In genomic region chr3R:31776583-31777362, dm6 we compare ENCODE assay signal across 5 fruit fly cellular contexts.
A peak's percentile ranks its signal among the peaks of the same experiment; 100 is the strongest.
TF ChIP-seq lines count a peak whose summit lies in the region.

CG2126 (minus strand) TSS chr3R:31776652.
faf (plus strand) TSS chr3R:31777020.

- TF ChIP-seq CTCF in whole organism, embryonic (GFP tag; optimal IDR thresholded peaks at IDR 0.05; lab: Kevin White, UChicago) = no peak

TF ChIP-seq in whole organism, adult, 20 proteins besides CTCF, POLR2A, EP300 and RAD21 (continues in another document):
- TF ChIP-seq CG5204 (GFP tag; optimal IDR thresholded peaks at IDR 0.05; lab: Kevin White, UChicago) (no peak), pad (GFP tag; optimal IDR thresholded peaks at IDR 0.05; lab: Kevin White, UChicago) (peak; percentile 50), tj (GFP tag; optimal IDR thresholded peaks at IDR 0.05; lab: Kevin White, UChicago) (peak; percentile 47), bab1 (GFP tag; optimal IDR thresholded peaks at IDR 0.05; lab: Kevin White, UChicago) (peak; percentile 77), CG12768 (GFP tag; optimal IDR thresholded peaks at IDR 0.05; lab: Kevin White, UChicago) (peak; percentile 64), CG7101 (tag; optimal IDR thresholded peaks at IDR 0.05; lab: Kevin White, UChicago) (peak; percentile 83), CG1620 (GFP tag; optimal IDR thresholded peaks at IDR 0.05; lab: Kevin White, UChicago) (peak; percentile 72), CG11617 (GFP tag; optimal IDR thresholded peaks at IDR 0.05; lab: Kevin White, UChicago) (peak; percentile 83), CG14711 (tag; optimal IDR thresholded peaks at IDR 0.05; lab: Kevin White, UChicago) (peak; percentile 99), CG7045 (GFP tag; optimal IDR thresholded peaks at IDR 0.05; lab: Kevin White, UChicago) (peak; percentile 76), toe (GFP tag; optimal IDR thresholded peaks at IDR 0.05; lab: Kevin White, UChicago) (no peak), ovo (GFP tag; optimal IDR thresholded peaks at IDR 0.05; lab: Kevin White, UChicago) (peak; percentile 48), CG33017 (tag; optimal IDR thresholded peaks at IDR 0.05; lab: Kevin White, UChicago) (peak; percentile 76), kay (GFP tag; lab: Kevin White, UChicago; ENCODE audit: borderline replicate concordance) (no peak), Clk (GFP tag; optimal IDR thresholded peaks at IDR 0.05; lab: Kevin White, UChicago) (peak; percentile 54), Hr96 (GFP tag; optimal IDR thresholded peaks at IDR 0.05; lab: Kevin White, UChicago) (no peak), Crg-1 (GFP tag; optimal IDR thresholded peaks at IDR 0.05; lab: Kevin White, UChicago) (peak; percentile 66), Mnt (GFP tag; optimal IDR thresholded peaks at IDR 0.05; lab: Kevin White, UChicago) (peak; percentile 60)

TF ChIP-seq in whole organism, embryonic, 481 proteins besides CTCF, POLR2A, EP300 and RAD21 (continues in another document):
- peak; percentile 46; the same call in 1 of the 3 replicates for TF ChIP-seq CG16813 (GFP tag; IDR thresholded peaks at IDR 0.05; lab: Robert Waterston, UW; ENCODE audit: partially characterized antibody)
- peak; percentile 56; the same call in 2 of the 3 replicates for TF ChIP-seq CG2889 (GFP tag; IDR thresholded peaks at IDR 0.05; lab: Robert Waterston, UW)
- no peak for TF ChIP-seq CG16779 (GFP tag; IDR thresholded peaks at IDR 0.05; lab: Robert Waterston, UW)
- TF ChIP-seq nerfin-2 (GFP tag; IDR thresholded peaks at IDR 0.05; lab: Robert Waterston, UW; ENCODE audit: partially characterized antibody) = no peak; the same call in 1 of the 2 replicates
- TF ChIP-seq slbo (GFP tag; IDR thresholded peaks at IDR 0.05; lab: Robert Waterston, UW) = peak; percentile 86
- TF ChIP-seq otp (GFP tag; IDR thresholded peaks at IDR 0.05; lab: Robert Waterston, UW) = 0 out of 3 replicates have a peak, but pooled peaks have one; percentile 44
- peak; percentile 30 for TF ChIP-seq CG9797 (GFP tag; optimal IDR thresholded peaks at IDR 0.05; lab: Kevin White, UChicago)
- TF ChIP-seq Fer2 (tag; optimal IDR thresholded peaks at IDR 0.05; lab: Kevin White, UChicago) = peak; percentile 80
- no peak for TF ChIP-seq sc (optimal IDR thresholded peaks at IDR 0.05; lab: Kevin White, UChicago)
- peak; percentile 36 for TF ChIP-seq sc (GFP tag; optimal IDR thresholded peaks at IDR 0.05; lab: Kevin White, UChicago)
- TF ChIP-seq ci (GFP tag; IDR thresholded peaks at IDR 0.05; lab: Robert Waterston, UW) = peak; percentile 84
- TF ChIP-seq CG3847 (GFP tag; IDR thresholded peaks at IDR 0.05; lab: Robert Waterston, UW) = peak; percentile 71
- TF ChIP-seq CG1647 (GFP tag; optimal IDR thresholded peaks at IDR 0.05; lab: Kevin White, UChicago) = peak; percentile 6
- TF ChIP-seq ac (GFP tag; optimal IDR thresholded peaks at IDR 0.05; lab: Kevin White, UChicago) = no peak
- TF ChIP-seq CG6272 (GFP tag; IDR thresholded peaks at IDR 0.05; lab: Robert Waterston, UW) = peak; percentile 66; the same call in 1 of the 2 replicates
- peak; percentile 56 for TF ChIP-seq CG6683 (GFP tag; optimal IDR thresholded peaks at IDR 0.05; lab: Kevin White, UChicago)
- peak; percentile 31; the same call in 1 of the 2 replicates for TF ChIP-seq inv (GFP tag; IDR thresholded peaks at IDR 0.05; lab: Robert Waterston, UW; ENCODE audit: partially characterized antibody)

TF ChIP-seq in whole organism, prepupa, 60 proteins besides CTCF, POLR2A, EP300 and RAD21 (continues in another document):
- TF ChIP-seq Hr39 (GFP tag; optimal IDR thresholded peaks at IDR 0.05; lab: Kevin White, UChicago) = no peak
- TF ChIP-seq OdsH (GFP tag; optimal IDR thresholded peaks at IDR 0.05; lab: Kevin White, UChicago) = no peak
- peak; percentile 64 for TF ChIP-seq net (GFP tag; optimal IDR thresholded peaks at IDR 0.05; lab: Kevin White, UChicago)
- TF ChIP-seq vri (GFP tag; optimal IDR thresholded peaks at IDR 0.05; lab: Kevin White, UChicago) = peak; percentile 5
- no peak for TF ChIP-seq Sox102F (GFP tag; optimal IDR thresholded peaks at IDR 0.05; lab: Kevin White, UChicago)
- TF ChIP-seq CG1621 (tag; optimal IDR thresholded peaks at IDR 0.05; lab: Kevin White, UChicago) = no peak
- no peak for TF ChIP-seq dsx (GFP tag; optimal IDR thresholded peaks at IDR 0.05; lab: Kevin White, UChicago; ENCODE audit: poor library complexity, severe bottlenecking)
- no peak for TF ChIP-seq CG11902 (GFP tag; optimal IDR thresholded peaks at IDR 0.05; lab: Kevin White, UChicago)
- no peak for TF ChIP-seq dac (GFP tag; optimal IDR thresholded peaks at IDR 0.05; lab: Kevin White, UChicago)
- TF ChIP-seq eg (GFP tag; IDR thresholded peaks at IDR 0.05; lab: Robert Waterston, UW) = peak; percentile 75
- no peak for TF ChIP-seq cyc (GFP tag; optimal IDR thresholded peaks at IDR 0.05; lab: Kevin White, UChicago)
- no peak for TF ChIP-seq Eip75B (GFP tag; optimal IDR thresholded peaks at IDR 0.05; lab: Kevin White, UChicago)
- no peak for TF ChIP-seq topi (GFP tag; optimal IDR thresholded peaks at IDR 0.05; lab: Kevin White, UChicago)
- peak; percentile 55 for TF ChIP-seq Sox15 (GFP tag; optimal IDR thresholded peaks at IDR 0.05; lab: Kevin White, UChicago)
- TF ChIP-seq CG6163 (GFP tag; IDR thresholded peaks at IDR 0.05; lab: Robert Waterston, UW) = peak; percentile 64; the same call in 2 of the 3 replicates
- peak; percentile 70 for TF ChIP-seq CG8632 (GFP tag; optimal IDR thresholded peaks at IDR 0.05; lab: Kevin White, UChicago)
- TF ChIP-seq CG3032 (tag; optimal IDR thresholded peaks at IDR 0.05; lab: Kevin White, UChicago) = peak; percentile 72
- no peak for TF ChIP-seq CG10669 (GFP tag; optimal IDR thresholded peaks at IDR 0.05; lab: Kevin White, UChicago)
- TF ChIP-seq CG31627 (GFP tag; optimal IDR thresholded peaks at IDR 0.05; lab: Kevin White, UChicago) = no peak

TF ChIP-seq in whole organism, pupa, 21 proteins besides CTCF, POLR2A, EP300 and RAD21:
- no peak for TF ChIP-seq CG10348 (GFP tag; IDR thresholded peaks at IDR 0.05; lab: Robert Waterston, UW)
- TF ChIP-seq fd96Ca (GFP tag; IDR thresholded peaks at IDR 0.05; lab: Robert Waterston, UW) = no peak
- no peak for TF ChIP-seq CG13204 (GFP tag; optimal IDR thresholded peaks at IDR 0.05; lab: Kevin White, UChicago)
- TF ChIP-seq EcR (GFP tag; optimal IDR thresholded peaks at IDR 0.05; lab: Kevin White, UChicago) = no peak
- TF ChIP-seq D1 (tag; optimal IDR thresholded peaks at IDR 0.05; lab: Kevin White, UChicago) = no peak
- peak; percentile 53 for TF ChIP-seq Snoo (tag; optimal IDR thresholded peaks at IDR 0.05; lab: Kevin White, UChicago)
- no peak for TF ChIP-seq CG14655 (GFP tag; optimal IDR thresholded peaks at IDR 0.05; lab: Kevin White, UChicago)
- peak; percentile 55 for TF ChIP-seq CG34367 (tag; optimal IDR thresholded peaks at IDR 0.05; lab: Kevin White, UChicago)
- no peak for TF ChIP-seq Pif1A (GFP tag; optimal IDR thresholded peaks at IDR 0.05; lab: Kevin White, UChicago)
- peak; percentile 51; the same call in 1 of the 2 replicates for TF ChIP-seq Ets98B (GFP tag; IDR thresholded peaks at IDR 0.05; lab: Robert Waterston, UW)
- TF ChIP-seq CG8301 (tag; optimal IDR thresholded peaks at IDR 0.05; lab: Kevin White, UChicago) = no peak
- peak; percentile 70 for TF ChIP-seq CG4496 (GFP tag; IDR thresholded peaks at IDR 0.05; lab: Robert Waterston, UW)
- TF ChIP-seq CG8159 (tag; optimal IDR thresholded peaks at IDR 0.05; lab: Kevin White, UChicago) = peak; percentile 79
- no peak for TF ChIP-seq Pif1B (GFP tag; optimal IDR thresholded peaks at IDR 0.05; lab: Kevin White, UChicago)
- peak; percentile 53; the same call in 1 of the 2 replicates for TF ChIP-seq CG12605 (GFP tag; IDR thresholded peaks at IDR 0.05; lab: Robert Waterston, UW)
- TF ChIP-seq CG17806 (tag; optimal IDR thresholded peaks at IDR 0.05; lab: Kevin White, UChicago) = peak; percentile 67
- no peak for TF ChIP-seq CG9948 (tag; optimal IDR thresholded peaks at IDR 0.05; lab: Kevin White, UChicago)
- TF ChIP-seq CG15710 (tag; optimal IDR thresholded peaks at IDR 0.05; lab: Kevin White, UChicago) = peak; percentile 65
- peak; percentile 22; the same call in 1 of the 2 replicates for TF ChIP-seq rn (GFP tag; IDR thresholded peaks at IDR 0.05; lab: Robert Waterston, UW)
- TF ChIP-seq gl (tag; optimal IDR thresholded peaks at IDR 0.05; lab: Kevin White, UChicago) = no peak
- TF ChIP-seq CG32121 (GFP tag; IDR thresholded peaks at IDR 0.05; lab: Robert Waterston, UW) = peak; percentile 76
TF ChIP-seq in whole organism, pupa: peak in this region for 10.

TF ChIP-seq in whole organism, wandering third instar larva, 38 proteins besides CTCF, POLR2A, EP300 and RAD21 (continues in another document):
- TF ChIP-seq Dif (GFP tag; optimal IDR thresholded peaks at IDR 0.05; lab: Kevin White, UChicago; ENCODE audit: partially characterized antibody) (no peak), woc (GFP tag; optimal IDR thresholded peaks at IDR 0.05; lab: Kevin White, UChicago) (no peak), N (GFP tag; optimal IDR thresholded peaks at IDR 0.05; lab: Kevin White, UChicago) (no peak), br (GFP tag; optimal IDR thresholded peaks at IDR 0.05; lab: Kevin White, UChicago) (no peak), Vsx2 (GFP tag; optimal IDR thresholded peaks at IDR 0.05; lab: Kevin White, UChicago; ENCODE audit: partially characterized antibody) (no peak), sage (GFP tag; optimal IDR thresholded peaks at IDR 0.05; lab: Kevin White, UChicago) (peak; percentile 44), Jra (GFP tag; optimal IDR thresholded peaks at IDR 0.05; lab: Kevin White, UChicago) (no peak), Hnf4 (GFP tag; optimal IDR thresholded peaks at IDR 0.05; lab: Kevin White, UChicago) (no peak), Myc (optimal IDR thresholded peaks at IDR 0.05; lab: Kevin White, UChicago) (no peak), rgr (GFP tag; optimal IDR thresholded peaks at IDR 0.05; lab: Kevin White, UChicago) (peak; percentile 60), fru (GFP tag; optimal IDR thresholded peaks at IDR 0.05; lab: Kevin White, UChicago) (peak; percentile 66), CrebA (GFP tag; optimal IDR thresholded peaks at IDR 0.05; lab: Kevin White, UChicago; ENCODE audit: borderline replicate concordance) (no peak), brk (GFP tag; optimal IDR thresholded peaks at IDR 0.05; lab: Kevin White, UChicago) (no peak), Rel (GFP tag; optimal IDR thresholded peaks at IDR 0.05; lab: Kevin White, UChicago) (no peak), Rel (tag; optimal IDR thresholded peaks at IDR 0.05; lab: Kevin White, UChicago) (peak; percentile 33), lola (GFP tag; optimal IDR thresholded peaks at IDR 0.05; lab: Kevin White, UChicago) (no peak), jim (GFP tag; optimal IDR thresholded peaks at IDR 0.05; lab: Kevin White, UChicago) (no peak), Sp1 (GFP tag; optimal IDR thresholded peaks at IDR 0.05; lab: Kevin White, UChicago) (peak; percentile 78), pan (optimal IDR thresholded peaks at IDR 0.05; lab: Kevin White, UChicago) (no peak), Mio (GFP tag; optimal IDR thresholded peaks at IDR 0.05; lab: Kevin White, UChicago) (no peak), OdsH (GFP tag; optimal IDR thresholded peaks at IDR 0.05; lab: Kevin White, UChicago) (peak; percentile 58), dmrt93B (GFP tag; optimal IDR thresholded peaks at IDR 0.05; lab: Kevin White, UChicago) (no peak), HLH106 (tag; optimal IDR thresholded peaks at IDR 0.05; lab: Kevin White, UChicago) (peak; percentile 83), Dfd (GFP tag; optimal IDR thresholded peaks at IDR 0.05; lab: Kevin White, UChicago) (no peak)
